Fruit fly (Drosophila melanogaster) whole organism, adult: ENCODE data around the gene CG14657.

Experiments
- CG7045 ChIP-seq: fragments of 200-800 bp; sonication (Bioruptor generic); optimal IDR thresholded peaks from 2 replicates; lab custom pipeline; 2017; ENCODE audit warnings: missing biosample characterization, mild to moderate bottlenecking, missing genetic modification characterization
- CG7101 ChIP-seq: fragments of 200-800 bp; sonication (Bioruptor generic); optimal IDR thresholded peaks from 2 replicates; lab custom pipeline; 2018; ENCODE audit warnings: missing biosample characterization, mild to moderate bottlenecking, missing genetic modification characterization, moderate library complexity
- Clk ChIP-seq: fragments of 200-800 bp; sonication (Bioruptor generic); optimal IDR thresholded peaks from 2 replicates; lab custom pipeline; 2017; ENCODE audit warnings: missing biosample characterization, missing genetic modification characterization
- kay ChIP-seq: fragments of 200-800 bp; sonication (Bioruptor generic); peaks from one replicate; lab custom pipeline; 2016; ENCODE audit warnings: missing biosample characterization, missing genetic modification characterization, borderline replicate concordance
- tj ChIP-seq: fragments of 200-800 bp; sonication (Bioruptor generic); optimal IDR thresholded peaks from 3 replicates; lab custom pipeline; 2017; ENCODE audit warnings: missing biosample characterization, mild to moderate bottlenecking, missing genetic modification characterization, moderate library complexity

DNA sequence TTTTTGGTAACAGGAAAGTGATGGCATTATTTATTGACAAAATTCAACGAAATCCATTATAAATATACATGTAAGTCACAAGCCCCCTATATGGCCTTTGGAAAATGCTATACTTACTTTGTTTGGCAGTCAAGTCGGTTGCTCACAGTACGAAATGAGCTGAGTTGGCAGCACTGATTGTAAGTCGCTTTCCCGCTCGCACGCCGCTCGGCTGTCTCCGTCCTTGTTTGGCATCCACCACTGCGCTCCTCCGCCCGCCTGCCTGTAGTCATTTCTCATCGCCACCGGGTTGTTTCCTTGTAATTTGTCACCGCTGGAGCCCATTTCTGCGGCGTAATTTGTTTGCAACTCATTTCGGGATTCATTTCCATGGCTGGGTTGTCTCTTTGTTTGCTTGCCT lies 12.4 kb upstream of the CG14657 start:
- TF ChIP-seq Clk (GFP tag; lab: Kevin White, UChicago) (no peak), CG7045 (GFP tag; lab: Kevin White, UChicago) (no peak), kay (no peak), CG7101 (tag; lab: Kevin White, UChicago) (no peak), tj (GFP tag; lab: Kevin White, UChicago) (no peak)
